Fruit fly (Drosophila melanogaster): ENCODE results near the gene CG34309.

DNA sequence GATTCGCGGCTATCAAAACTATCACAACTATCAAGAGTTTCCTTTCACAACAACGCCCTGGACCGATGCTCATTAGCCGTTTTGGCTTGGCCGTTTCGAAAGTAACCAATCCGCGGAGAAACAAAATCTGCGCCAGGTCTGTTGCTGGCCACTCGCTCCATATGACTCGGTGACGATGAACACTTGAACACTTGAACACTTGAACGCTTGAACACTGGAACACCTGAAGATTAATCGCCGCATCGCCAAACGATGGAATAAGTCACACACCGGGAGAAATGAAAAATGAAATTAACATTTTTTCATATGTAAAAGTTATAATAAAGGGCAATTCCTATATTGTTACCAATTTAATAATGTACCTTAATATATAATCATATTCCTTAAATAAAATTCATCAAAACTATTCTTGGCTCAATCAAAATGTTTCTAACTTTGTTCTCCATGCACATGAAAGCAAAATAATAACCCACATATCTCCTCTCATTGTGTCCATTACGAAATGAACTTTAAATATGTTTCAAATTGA is 44.7 kb downstream of the CG34309 start:
- no peak for TF ChIP-seq svp (GFP tag)
- TF ChIP-seq CG16779 (tag; optimal IDR thresholded peaks at IDR 0.05): no peak
- no peak for TF ChIP-seq topi (GFP tag; optimal IDR thresholded peaks at IDR 0.05)

Data from whole organism, prepupa.